Worm (Caenorhabditis elegans) whole organism, L2 larva: ENCODE data around the gene Y105C5B.9.

Experiments used
- F13H6.1 ChIP-seq: sonication (generic microtip); optimal IDR thresholded peaks from 2 replicates; lab custom pipeline; 2016; ENCODE audit warnings: missing genetic modification characterization, missing compliant biosample characterization
- Y55F3AM.14 ChIP-seq: fragments of 200-800 bp; sonication (Bioruptor generic); optimal IDR thresholded peaks from 2 replicates; lab custom pipeline; 2018; ENCODE audit warnings: mild to moderate bottlenecking, missing genetic modification characterization, missing compliant biosample characterization
- alr-1 ChIP-seq: fragments of 150-350 bp; optimal IDR thresholded peaks from 2 replicates; lab custom pipeline; 2014; ENCODE audit warnings: missing biosample characterization, missing genetic modification characterization
- aly-2 ChIP-seq: fragments of 150-350 bp; optimal IDR thresholded peaks from 2 replicates; lab custom pipeline; 2014; ENCODE audit warnings: missing biosample characterization, missing genetic modification characterization
- blmp-1 ChIP-seq: sonication (generic microtip); optimal IDR thresholded peaks from 2 replicates; lab custom pipeline; 2017; ENCODE audit warnings: missing genetic modification characterization, mild to moderate bottlenecking, missing compliant biosample characterization, antibody characterized with exemption, moderate library complexity; ENCODE audit not compliant: insufficient read depth
- ceh-16 ChIP-seq: fragments of 150-350 bp; optimal IDR thresholded peaks from 2 replicates; lab custom pipeline; 2014; ENCODE audit warnings: missing biosample characterization, missing genetic modification characterization
- ceh-82 ChIP-seq: fragments of 150-350 bp; optimal IDR thresholded peaks from 2 replicates; lab custom pipeline; 2014; ENCODE audit warnings: missing biosample characterization, missing genetic modification characterization
- crh-2 ChIP-seq: sonication (generic microtip); optimal IDR thresholded peaks from 2 replicates; lab custom pipeline; 2017; ENCODE audit warnings: missing biosample characterization, missing genetic modification characterization
- dmd-4 ChIP-seq: sonication (generic microtip); optimal IDR thresholded peaks from 2 replicates; lab custom pipeline; 2017; ENCODE audit warnings: missing biosample characterization, missing genetic modification characterization
- egl-27 ChIP-seq: sonication (generic microtip); optimal IDR thresholded peaks from 3 replicates; lab custom pipeline; 2017; ENCODE audit warnings: missing biosample characterization, missing genetic modification reagents, missing genetic modification characterization
- elt-1 ChIP-seq: fragments of 150-350 bp; optimal IDR thresholded peaks from 2 replicates; lab custom pipeline; 2014; ENCODE audit warnings: missing biosample characterization, missing genetic modification characterization
- fos-1 ChIP-seq: fragments of 150-350 bp; optimal IDR thresholded peaks from 2 replicates; lab custom pipeline; 2014; ENCODE audit warnings: missing biosample characterization, missing genetic modification characterization
- gmeb-1 ChIP-seq: fragments of 150-350 bp; optimal IDR thresholded peaks from 2 replicates; lab custom pipeline; 2014; ENCODE audit warnings: missing biosample characterization, missing genetic modification characterization
- lin-11 ChIP-seq: fragments of 150-350 bp; sonication (generic microtip); optimal IDR thresholded peaks from 2 replicates; lab custom pipeline; 2014; ENCODE audit warnings: missing biosample characterization, missing genetic modification characterization, inconsistent platforms, mixed read lengths
- lin-13 ChIP-seq: fragments of 150-350 bp; optimal IDR thresholded peaks from 2 replicates; lab custom pipeline; 2014; ENCODE audit warnings: missing biosample characterization, missing genetic modification reagents, missing genetic modification characterization
- lsy-2 ChIP-seq, 2 experiments: fragments of 150-350 bp in 1 of 2; sonication (generic microtip) in 1 of 2; optimal IDR thresholded peaks; 2 replicates each; lab custom pipeline; 2014 to 2017; ENCODE audit warnings: missing biosample characterization in 2 of 2, missing genetic modification characterization in 2 of 2
- mab-5 ChIP-seq: fragments of 150-350 bp; optimal IDR thresholded peaks from 2 replicates; lab custom pipeline; 2014; ENCODE audit warnings: missing biosample characterization, missing genetic modification characterization
- mbf-1 ChIP-seq: sonication (generic microtip); optimal IDR thresholded peaks from 2 replicates; lab custom pipeline; 2017; ENCODE audit warnings: missing biosample characterization, missing genetic modification characterization
- mdl-1 ChIP-seq, 2 experiments: fragments of 150-350 bp in 1 of 2; sonication (generic microtip) in 1 of 2; optimal IDR thresholded peaks; 2 replicates each; lab custom pipeline; 2017; ENCODE audit warnings: missing biosample characterization in 2 of 2, missing genetic modification characterization in 2 of 2
- nhr-10 ChIP-seq: sonication (generic microtip); optimal IDR thresholded peaks from 2 replicates; lab custom pipeline; 2017; ENCODE audit warnings: missing biosample characterization, missing genetic modification characterization
- nhr-12 ChIP-seq: fragments of 150-350 bp; optimal IDR thresholded peaks from 2 replicates; lab custom pipeline; 2014; ENCODE audit warnings: missing biosample characterization, missing genetic modification characterization
- nhr-129 ChIP-seq: fragments of 150-350 bp; optimal IDR thresholded peaks from 2 replicates; lab custom pipeline; 2014; ENCODE audit warnings: missing biosample characterization, missing genetic modification characterization
- nhr-21 ChIP-seq: fragments of 150-350 bp; optimal IDR thresholded peaks from 2 replicates; lab custom pipeline; 2014; ENCODE audit warnings: missing biosample characterization, missing genetic modification characterization
- nhr-23 ChIP-seq: fragments of 150-350 bp; optimal IDR thresholded peaks from 2 replicates; lab custom pipeline; 2014; ENCODE audit warnings: missing biosample characterization, missing genetic modification reagents, missing genetic modification characterization
- nhr-237 ChIP-seq: fragments of 150-350 bp; optimal IDR thresholded peaks from 2 replicates; lab custom pipeline; 2014; ENCODE audit warnings: missing biosample characterization, missing genetic modification characterization
- nhr-25 ChIP-seq: fragments of 150-350 bp; sonication (generic microtip); optimal IDR thresholded peaks from 3 replicates; lab custom pipeline; 2014; ENCODE audit warnings: missing biosample characterization, missing genetic modification characterization
- nhr-6 ChIP-seq: fragments of 150-350 bp; optimal IDR thresholded peaks from 2 replicates; lab custom pipeline; 2014; ENCODE audit warnings: missing biosample characterization, missing genetic modification characterization
- nhr-77 ChIP-seq: fragments of 150-350 bp; optimal IDR thresholded peaks from 2 replicates; lab custom pipeline; 2014; ENCODE audit warnings: missing biosample characterization, missing genetic modification characterization
- skn-1 ChIP-seq: sonication (generic microtip); optimal IDR thresholded peaks from 2 replicates; lab custom pipeline; 2017; ENCODE audit warnings: missing biosample characterization, missing genetic modification characterization
- snpc-4 ChIP-seq: fragments of 150-350 bp; optimal IDR thresholded peaks from 2 replicates; lab custom pipeline; 2014; ENCODE audit warnings: missing biosample characterization, missing genetic modification characterization
- unc-39 ChIP-seq: fragments of 150-350 bp; optimal IDR thresholded peaks from 2 replicates; lab custom pipeline; 2014; ENCODE audit warnings: missing biosample characterization, missing genetic modification characterization
- unc-55 ChIP-seq: fragments of 150-350 bp; sonication (generic microtip); optimal IDR thresholded peaks from 3 replicates; lab custom pipeline; 2014; ENCODE audit warnings: missing biosample characterization, missing genetic modification reagents, missing genetic modification characterization
- unc-62 ChIP-seq: fragments of 150-350 bp; optimal IDR thresholded peaks from 2 replicates; lab custom pipeline; 2014; ENCODE audit warnings: missing biosample characterization, missing genetic modification reagents, missing genetic modification characterization
- zag-1 ChIP-seq: fragments of 150-350 bp; optimal IDR thresholded peaks from 2 replicates; lab custom pipeline; 2014; ENCODE audit warnings: missing biosample characterization, missing genetic modification characterization
- ztf-1 ChIP-seq: fragments of 200-800 bp; sonication (Bioruptor generic); conservative IDR thresholded peaks from 2 replicates; pipeline ENCODE4 v1.3.6; 2022; ENCODE audit warnings: missing genetic modification characterization, missing compliant biosample characterization

The Y105C5B.9 gene

DNA sequence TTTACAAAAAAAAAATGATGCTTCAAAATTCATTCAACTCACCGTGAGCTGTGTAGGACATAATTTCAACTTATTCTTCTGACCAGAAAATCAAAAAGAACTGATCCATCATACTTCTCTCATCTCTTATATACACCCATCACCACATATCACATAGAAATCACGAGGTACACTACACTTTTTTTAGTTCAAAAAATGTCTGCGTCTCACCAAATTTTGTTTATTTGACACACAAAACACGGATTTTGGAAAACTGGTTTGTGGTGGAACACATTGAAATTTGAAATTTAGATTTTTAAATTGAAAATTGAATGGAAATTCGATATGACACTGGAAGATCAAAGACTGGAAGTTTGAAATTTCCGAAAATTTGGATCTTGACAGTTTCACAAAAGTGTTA lies 29.3 kb upstream of the Y105C5B.9 start, which contains the start of gene Y105C5B.5:
TSS of gene Y105C5B.5 (minus strand) at position 103 of the 400 bp plus-strand sequence.
- no peak for TF ChIP-seq F13H6.1 (tag; lab: Kevin White, UChicago)
- TF ChIP-seq blmp-1 (tag; lab: Kevin White, UChicago) = no peak
- no peak for TF ChIP-seq mab-5 (tag; lab: Kevin White, UChicago)
- peak; percentile 34 for TF ChIP-seq gmeb-1
- no peak for TF ChIP-seq lin-11
- no peak for TF ChIP-seq skn-1 (tag; lab: Kevin White, UChicago)

DNA sequence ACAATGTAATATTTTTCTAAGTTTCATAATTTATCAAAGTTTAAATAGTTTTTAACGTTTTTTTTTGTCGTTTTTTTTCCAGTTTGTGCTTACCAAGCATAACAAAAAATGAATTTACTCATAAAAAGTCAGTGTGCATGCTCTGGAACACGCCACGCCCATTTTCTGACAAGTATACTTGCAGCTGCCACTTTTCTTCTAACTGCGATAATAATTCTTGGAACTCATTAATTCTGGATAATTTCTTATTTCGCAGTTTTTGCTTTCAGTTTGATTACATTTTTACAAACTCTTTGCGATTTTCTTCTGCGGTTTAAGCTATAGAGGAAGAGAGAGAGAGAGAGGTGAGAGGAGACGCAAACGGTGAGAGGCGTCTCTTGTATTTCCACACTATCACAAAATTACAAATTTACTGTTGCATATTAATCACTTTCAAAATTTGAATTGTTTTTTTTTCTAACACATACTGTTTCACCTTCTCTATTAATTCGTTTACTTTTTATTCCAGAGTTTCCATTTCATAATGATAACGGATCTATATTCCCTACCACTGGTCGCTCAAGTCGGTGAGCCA lies 24.2 kb upstream of the Y105C5B.9 start, which contains the start of gene srv-15:
TSS of gene srv-15 (plus strand) at position 524 of the 574 bp plus-strand sequence.
- TF ChIP-seq nhr-10 (tag; lab: Kevin White, UChicago) (no peak), lsy-2 (tag; optimal IDR thresholded peaks at IDR 0.05; lab: Kevin White, UChicago) (peak in 1 of 2 experiments; percentile 2), nhr-21 (tag; lab: Kevin White, UChicago) (peak; percentile 27), nhr-23 (tag; lab: Kevin White, UChicago) (no peak)
- TF ChIP-seq, all 48 proteins: peak for 2

- no peak for TF ChIP-seq nhr-129
- no peak for TF ChIP-seq unc-62 (GFP tag; lab: Kevin White, UChicago)
- no peak for TF ChIP-seq nhr-12 (tag; lab: Kevin White, UChicago)
- TF ChIP-seq unc-55 (GFP tag; lab: Kevin White, UChicago) = no peak
- no peak for TF ChIP-seq gmeb-1
- TF ChIP-seq nhr-25 (tag; lab: Kevin White, UChicago) = no peak
- TF ChIP-seq ceh-82 (tag; lab: Kevin White, UChicago) = no peak
- no peak for TF ChIP-seq lin-13 (GFP tag; lab: Kevin White, UChicago)
- no peak for TF ChIP-seq mbf-1 (tag; lab: Kevin White, UChicago)
- TF ChIP-seq unc-39 (tag; lab: Kevin White, UChicago) = no peak
- no peak for TF ChIP-seq lsy-2 (tag; optimal IDR thresholded peaks at IDR 0.05; lab: Kevin White, UChicago)
- TF ChIP-seq mab-5 (tag; lab: Kevin White, UChicago) = no peak
- no peak for TF ChIP-seq Y55F3AM.14
- TF ChIP-seq, all 48 proteins: peak for 0
Observed at ce11 chrIV:15908251-15908650, 22.1 kb upstream of the Y105C5B.9 start.

DNA sequence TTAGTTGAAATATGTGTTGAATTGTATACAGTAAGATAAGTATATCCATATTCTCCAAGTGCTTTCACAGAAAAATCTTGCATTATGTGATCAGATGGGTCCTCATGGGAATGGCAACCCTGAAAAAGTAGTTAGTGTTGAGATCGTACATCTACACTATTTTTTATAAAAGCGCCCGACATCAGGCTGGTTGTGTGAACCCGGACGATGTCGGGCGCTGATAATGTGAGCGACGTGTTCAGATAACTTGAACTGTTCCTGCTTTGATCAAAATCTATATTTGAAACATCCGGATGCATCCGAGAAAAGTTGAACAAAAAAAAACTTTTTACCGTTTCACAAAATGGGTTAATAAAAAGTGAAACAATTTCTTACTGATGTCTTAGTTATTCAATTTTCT lies 15.3 kb upstream of the Y105C5B.9 start:
- TF ChIP-seq ztf-1 (GFP tag; lab: Robert Waterston, UW) (no peak), zag-1 (tag; lab: Kevin White, UChicago) (no peak), fos-1 (tag; lab: Kevin White, UChicago) (no peak), nhr-25 (tag; lab: Kevin White, UChicago) (no peak), alr-1 (tag; lab: Kevin White, UChicago) (no peak), nhr-10 (tag; lab: Kevin White, UChicago) (no peak), nhr-23 (tag; lab: Kevin White, UChicago) (no peak), egl-27 (tag; lab: Kevin White, UChicago) (no peak), skn-1 (tag; lab: Kevin White, UChicago) (no peak), nhr-77 (tag; lab: Kevin White, UChicago) (no peak), ceh-16 (no peak), nhr-237 (tag; lab: Kevin White, UChicago) (no peak), crh-2 (tag; lab: Kevin White, UChicago) (no peak), mdl-1 (tag; optimal IDR thresholded peaks at IDR 0.05; lab: Kevin White, UChicago) (no peak), snpc-4 (tag; lab: Kevin White, UChicago) (no peak), nhr-12 (tag; lab: Kevin White, UChicago) (no peak)

ce11 chrIV:15923000-15923399 lies 7.4 kb upstream of the Y105C5B.9 start:
- no peak for TF ChIP-seq lin-11
- no peak for TF ChIP-seq lsy-2 (tag; optimal IDR thresholded peaks at IDR 0.05; lab: Kevin White, UChicago)
- TF ChIP-seq fos-1 (tag; lab: Kevin White, UChicago) = no peak
- TF ChIP-seq nhr-12 (tag; lab: Kevin White, UChicago) = no peak
- no peak for TF ChIP-seq nhr-6
- no peak for TF ChIP-seq elt-1 (tag; lab: Kevin White, UChicago)
- TF ChIP-seq nhr-23 (tag; lab: Kevin White, UChicago) = no peak
- no peak for TF ChIP-seq nhr-237 (tag; lab: Kevin White, UChicago)
- no peak for TF ChIP-seq nhr-129
- TF ChIP-seq dmd-4 = no peak
- no peak for TF ChIP-seq Y55F3AM.14
- TF ChIP-seq aly-2 = no peak
- no peak for TF ChIP-seq egl-27 (tag; lab: Kevin White, UChicago)
- no peak for TF ChIP-seq mdl-1 (tag; optimal IDR thresholded peaks at IDR 0.05; lab: Kevin White, UChicago)
- TF ChIP-seq blmp-1 (tag; lab: Kevin White, UChicago) = no peak
- TF ChIP-seq ztf-1 (GFP tag; lab: Robert Waterston, UW) = no peak
- no peak for TF ChIP-seq gmeb-1
